Worm (Caenorhabditis elegans): ENCODE data around the gene pqe-1.

pqe-1 gene

DNA sequence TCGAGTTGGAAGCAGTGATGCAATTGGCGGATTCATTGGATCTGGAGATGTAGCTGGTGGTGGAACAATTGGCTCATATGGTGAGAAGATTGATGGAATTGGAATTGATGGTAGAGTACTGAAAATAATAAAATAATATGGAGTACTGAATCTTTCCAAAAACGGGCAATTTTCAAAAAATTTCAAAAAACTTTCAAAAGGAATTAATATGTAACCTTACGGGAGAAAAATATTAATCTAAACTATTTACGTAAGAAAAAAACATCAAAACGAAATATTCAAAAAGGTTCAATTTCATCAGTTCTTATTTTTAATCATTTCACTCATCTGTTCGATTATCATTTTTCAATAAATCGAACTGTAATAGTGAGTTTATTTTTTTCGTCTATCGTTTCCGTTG, 41.2 kb upstream of the pqe-1 start, which contains the start of gene ZC395.4:
Gene ZC395.4, plus strand, starts transcription at position 301 of the 400 bp plus-strand sequence.
- TF ChIP-seq jun-1 (tag; optimal IDR thresholded peaks at IDR 0.05) (no peak), daf-12 (tag; optimal IDR thresholded peaks at IDR 0.05) (no peak), nhr-12 (tag; optimal IDR thresholded peaks at IDR 0.05) (no peak), elt-3 (tag; optimal IDR thresholded peaks at IDR 0.05) (no peak), lsy-12 (tag; optimal IDR thresholded peaks at IDR 0.05) (no peak), ztf-4 (tag; optimal IDR thresholded peaks at IDR 0.05) (no peak), ceh-16 (tag; optimal IDR thresholded peaks at IDR 0.05) (no peak), ceh-9 (tag; optimal IDR thresholded peaks at IDR 0.05) (no peak), ceh-28 (tag; optimal IDR thresholded peaks at IDR 0.05) (no peak), nhr-76 (tag; optimal IDR thresholded peaks at IDR 0.05) (no peak), nhr-77 (tag; optimal IDR thresholded peaks at IDR 0.05) (no peak), mdl-1 (tag; optimal IDR thresholded peaks at IDR 0.05) (no peak), tbx-2 (tag; optimal IDR thresholded peaks at IDR 0.05) (no peak), fos-1 (tag; optimal IDR thresholded peaks at IDR 0.05) (no peak), nfya-1 (tag; optimal IDR thresholded peaks at IDR 0.05; ENCODE audit: insufficient read depth) (no peak), egl-5 (tag; optimal IDR thresholded peaks at IDR 0.05) (no peak), ama-1 (optimal IDR thresholded peaks at IDR 0.05) (no peak), lin-39 (tag; optimal IDR thresholded peaks at IDR 0.05) (no peak)

- TF ChIP-seq aly-2 (tag; optimal IDR thresholded peaks at IDR 0.05): no peak
- no peak for TF ChIP-seq jun-1 (tag; optimal IDR thresholded peaks at IDR 0.05)
- no peak for TF ChIP-seq zag-1 (tag; optimal IDR thresholded peaks at IDR 0.05)
- TF ChIP-seq nhr-76 (tag; optimal IDR thresholded peaks at IDR 0.05): no peak
- no peak for TF ChIP-seq nhr-12 (tag; optimal IDR thresholded peaks at IDR 0.05)
- TF ChIP-seq ceh-16 (tag; optimal IDR thresholded peaks at IDR 0.05): no peak
- TF ChIP-seq hmg-11 (tag; optimal IDR thresholded peaks at IDR 0.05): no peak
- TF ChIP-seq fos-1 (tag; optimal IDR thresholded peaks at IDR 0.05): no peak
- TF ChIP-seq daf-12 (tag; optimal IDR thresholded peaks at IDR 0.05): no peak
- no peak for TF ChIP-seq pqm-1 (tag; optimal IDR thresholded peaks at IDR 0.05)
- TF ChIP-seq ceh-9 (tag; optimal IDR thresholded peaks at IDR 0.05): no peak
- no peak for TF ChIP-seq egl-5 (tag; optimal IDR thresholded peaks at IDR 0.05)
- TF ChIP-seq mdl-1 (tag; optimal IDR thresholded peaks at IDR 0.05): no peak
- TF ChIP-seq sea-2 (GFP tag; optimal IDR thresholded peaks at IDR 0.05): no peak
- TF ChIP-seq ZK546.5 (tag; optimal IDR thresholded peaks at IDR 0.05): no peak
- no peak for TF ChIP-seq eor-1 (tag; optimal IDR thresholded peaks at IDR 0.05)
- TF ChIP-seq nhr-43 (tag; optimal IDR thresholded peaks at IDR 0.05; ENCODE audit: poor library complexity, severe bottlenecking): no peak
- no peak for TF ChIP-seq lsy-12 (tag; optimal IDR thresholded peaks at IDR 0.05)
- no peak for TF ChIP-seq skn-1 (tag; optimal IDR thresholded peaks at IDR 0.05)
- no peak for TF ChIP-seq nhr-67 (tag; optimal IDR thresholded peaks at IDR 0.05)
- TF ChIP-seq elt-2 (tag; optimal IDR thresholded peaks at IDR 0.05): peak; percentile 27
- TF ChIP-seq tbx-2 (tag; optimal IDR thresholded peaks at IDR 0.05): peak; percentile 15
- peak; percentile 12 for TF ChIP-seq nhr-25 (tag; optimal IDR thresholded peaks at IDR 0.05)
- TF ChIP-seq nhr-77 (tag; optimal IDR thresholded peaks at IDR 0.05): no peak
- TF ChIP-seq ceh-28 (tag; optimal IDR thresholded peaks at IDR 0.05): no peak
- TF ChIP-seq nhr-237 (tag; optimal IDR thresholded peaks at IDR 0.05): no peak
- no peak for TF ChIP-seq elt-1 (tag; optimal IDR thresholded peaks at IDR 0.05)
- TF ChIP-seq nhr-23 (tag; optimal IDR thresholded peaks at IDR 0.05): no peak
- TF ChIP-seq egl-27 (tag; optimal IDR thresholded peaks at IDR 0.05): no peak
- peak; percentile 17 for TF ChIP-seq pha-4 (tag; optimal IDR thresholded peaks at IDR 0.05)
- TF ChIP-seq ztf-11 (tag; optimal IDR thresholded peaks at IDR 0.05): no peak
- no peak for TF ChIP-seq unc-39 (tag; optimal IDR thresholded peaks at IDR 0.05)
- TF ChIP-seq fkh-2 (tag; optimal IDR thresholded peaks at IDR 0.05): no peak
- no peak for TF ChIP-seq lin-39 (tag; optimal IDR thresholded peaks at IDR 0.05)
- TF ChIP-seq elt-3 (tag; optimal IDR thresholded peaks at IDR 0.05): no peak
- TF ChIP-seq nhr-28 (tag; optimal IDR thresholded peaks at IDR 0.05): no peak
Observed at ce11 chrIII:5273396-5273857, 37.6 kb upstream of the pqe-1 start, which contains the start of gene ztf-8. ztf-8 (minus strand) TSS chrIII:5273471.

- TF ChIP-seq R02D3.7 (tag; optimal IDR thresholded peaks at IDR 0.05) (no peak), ama-1 (optimal IDR thresholded peaks at IDR 0.05) (peak; percentile 67), egl-27 (tag; optimal IDR thresholded peaks at IDR 0.05) (no peak), fkh-10 (GFP tag; optimal IDR thresholded peaks at IDR 0.05) (no peak), aly-2 (tag; optimal IDR thresholded peaks at IDR 0.05) (no peak), unc-39 (tag; optimal IDR thresholded peaks at IDR 0.05) (no peak), lin-15B (tag; optimal IDR thresholded peaks at IDR 0.05) (no peak), pqm-1 (tag; optimal IDR thresholded peaks at IDR 0.05) (no peak), egl-5 (tag; optimal IDR thresholded peaks at IDR 0.05) (no peak)
Observed at ce11 chrIII:5274250-5274649, 36.8 kb upstream of the pqe-1 start.

All from whole organism, L3 larva.